Fruit fly (Drosophila melanogaster): ENCODE results near the gene CG43736.

CG43736 gene

dm6 chrX:6867175-6868023 lies 3.7 kb downstream of the CG43736 start, which contains the start of gene CG14434 (continued):
- TF ChIP-seq zen2 (GFP tag; IDR thresholded peaks at IDR 0.05; ENCODE audit: partially characterized antibody) (no peak), Aef1 (GFP tag; IDR thresholded peaks at IDR 0.05) (no peak; the same call in 2 of the 3 replicates), CG10979 (tag; optimal IDR thresholded peaks at IDR 0.05) (peak; percentile 87), CG1647 (GFP tag; optimal IDR thresholded peaks at IDR 0.05) (no peak), CG12744 (GFP tag; optimal IDR thresholded peaks at IDR 0.05) (peak; percentile 51), HLH4C (GFP tag; IDR thresholded peaks at IDR 0.05; ENCODE audit: partially characterized antibody) (no peak), CG2129 (GFP tag; IDR thresholded peaks at IDR 0.05; ENCODE audit: partially characterized antibody) (no peak), lola (GFP tag; optimal IDR thresholded peaks at IDR 0.05) (peak in 2 of 3 experiments; percentile 14 to 94), CG16813 (GFP tag; IDR thresholded peaks at IDR 0.05; ENCODE audit: partially characterized antibody) (no peak), CG10543 (GFP tag; optimal IDR thresholded peaks at IDR 0.05) (peak; percentile 63), E2f2 (GFP tag; IDR thresholded peaks at IDR 0.05) (peak; percentile 41; the same call in 1 of the 2 replicates), Dref (GFP tag; IDR thresholded peaks at IDR 0.05) (no peak), NFAT (GFP tag; IDR thresholded peaks at IDR 0.05) (peak; percentile 38; the same call in 1 of the 2 replicates), CG8089 (GFP tag; optimal IDR thresholded peaks at IDR 0.05) (peak; percentile 42), Lhr (GFP tag; optimal IDR thresholded peaks at IDR 0.05) (peak; percentile 39), YL-1 (GFP tag; optimal IDR thresholded peaks at IDR 0.05) (peak; percentile 49), CG11247 (GFP tag; IDR thresholded peaks at IDR 0.05) (no peak), CG17829 (tag; optimal IDR thresholded peaks at IDR 0.05) (peak; percentile 79), trem (tag; optimal IDR thresholded peaks at IDR 0.05) (peak; percentile 45), dysf (GFP tag; IDR thresholded peaks at IDR 0.05) (peak; percentile 72), Meics (GFP tag; optimal IDR thresholded peaks at IDR 0.05) (peak; percentile 88), salm (tag; optimal IDR thresholded peaks at IDR 0.05) (peak; percentile 53), Nf-YC (tag; optimal IDR thresholded peaks at IDR 0.05) (peak; percentile 71), ttk (GFP tag; IDR thresholded peaks at IDR 0.05) (no peak), btn (GFP tag; optimal IDR thresholded peaks at IDR 0.05) (no peak), gsb (GFP tag; IDR thresholded peaks at IDR 0.05) (no peak), sima (GFP tag; optimal IDR thresholded peaks at IDR 0.05) (no peak), CG10431 (GFP tag; optimal IDR thresholded peaks at IDR 0.05) (peak; percentile 79), H2.0 (GFP tag; IDR thresholded peaks at IDR 0.05) (peak; percentile 28; the same call in 1 of the 2 replicates), CG11695 (GFP tag; IDR thresholded peaks at IDR 0.05) (peak; percentile 72; the same call in 2 of the 3 replicates), CG6254 (GFP tag; optimal IDR thresholded peaks at IDR 0.05) (peak; percentile 55), abd-A (tag; optimal IDR thresholded peaks at IDR 0.05) (peak; percentile 64), ewg (GFP tag; optimal IDR thresholded peaks at IDR 0.05) (peak; percentile 61), gem (tag; optimal IDR thresholded peaks at IDR 0.05) (peak; percentile 90), CoRest (tag; optimal IDR thresholded peaks at IDR 0.05) (peak; percentile 92), CG17568 (GFP tag; optimal IDR thresholded peaks at IDR 0.05) (peak; percentile 31), vfl (GFP tag; optimal IDR thresholded peaks at IDR 0.05) (peak; percentile 1), CG17802 (tag; optimal IDR thresholded peaks at IDR 0.05) (no peak), nmo (GFP tag; optimal IDR thresholded peaks at IDR 0.05) (peak; percentile 90), zfh1 (GFP tag; IDR thresholded peaks at IDR 0.05) (peak; percentile 27; the same call in 1 of the 3 replicates), bigmax (GFP tag; optimal IDR thresholded peaks at IDR 0.05) (no peak), CG18619 (GFP tag; optimal IDR thresholded peaks at IDR 0.05) (peak; percentile 90), CG32772 (GFP tag; IDR thresholded peaks at IDR 0.05) (0 out of 2 replicates have a peak, but pooled peaks have one; percentile 44), eyg (GFP tag; optimal IDR thresholded peaks at IDR 0.05) (no peak), z (GFP tag; IDR thresholded peaks at IDR 0.05) (no peak), Myb (GFP tag; optimal IDR thresholded peaks at IDR 0.05) (peak; percentile 42), CG12659 (GFP tag; optimal IDR thresholded peaks at IDR 0.05) (peak; percentile 87), CG4617 (GFP tag; optimal IDR thresholded peaks at IDR 0.05; ENCODE audit: borderline replicate concordance) (peak; percentile 7)

All from whole organism, embryonic.